Fruit fly (Drosophila melanogaster): ENCODE data around the gene mRpS6.

The mRpS6 gene

dm6 chr3L:4412974-4413373 is 48.6 kb downstream of the mRpS6 start (continued):
- peak; percentile 64; the same call in 2 of the 3 replicates for TF ChIP-seq Dbx (GFP tag; IDR thresholded peaks at IDR 0.05)
- TF ChIP-seq CG13624 (GFP tag; optimal IDR thresholded peaks at IDR 0.05) = peak; percentile 15
- 0 out of 2 replicates have a peak, but pooled peaks have one; percentile 39 for TF ChIP-seq CG6272 (GFP tag; IDR thresholded peaks at IDR 0.05)
- TF ChIP-seq Ets97D (GFP tag; optimal IDR thresholded peaks at IDR 0.05) = peak; percentile 11
- TF ChIP-seq CG18619 (GFP tag; optimal IDR thresholded peaks at IDR 0.05) = peak; percentile 19
- TF ChIP-seq CG3847 (GFP tag; IDR thresholded peaks at IDR 0.05) = peak; percentile 57; the same call in 1 of the 2 replicates
- no peak for TF ChIP-seq hb (GFP tag; IDR thresholded peaks at IDR 0.05; ENCODE audit: partially characterized antibody)
- peak; percentile 49; the same call in 1 of the 2 replicates for TF ChIP-seq Taf1 (GFP tag; IDR thresholded peaks at IDR 0.05)
- TF ChIP-seq CG13287 (GFP tag; IDR thresholded peaks at IDR 0.05; ENCODE audit: partially characterized antibody) = no peak
- TF ChIP-seq run (tag; optimal IDR thresholded peaks at IDR 0.05) = no peak
- no peak for TF ChIP-seq HLH4C (GFP tag; IDR thresholded peaks at IDR 0.05; ENCODE audit: partially characterized antibody)
- TF ChIP-seq YL-1 (GFP tag; optimal IDR thresholded peaks at IDR 0.05) = no peak
- no peak for TF ChIP-seq cas (GFP tag; IDR thresholded peaks at IDR 0.05)
- no peak for TF ChIP-seq CG1024 (GFP tag; IDR thresholded peaks at IDR 0.05)
- TF ChIP-seq CG30403 (GFP tag; optimal IDR thresholded peaks at IDR 0.05) = peak; percentile 53
- peak; percentile 80 for TF ChIP-seq ci (GFP tag; IDR thresholded peaks at IDR 0.05)
- TF ChIP-seq CG12769 (tag; optimal IDR thresholded peaks at IDR 0.05) = peak; percentile 74
- peak; percentile 37 for TF ChIP-seq caup (GFP tag; optimal IDR thresholded peaks at IDR 0.05; ENCODE audit: severe bottlenecking)
- TF ChIP-seq CG9876 (GFP tag; optimal IDR thresholded peaks at IDR 0.05) = no peak
- no peak for TF ChIP-seq CTCF (GFP tag; optimal IDR thresholded peaks at IDR 0.05)
- TF ChIP-seq Stat92E (GFP tag; optimal IDR thresholded peaks at IDR 0.05) = no peak
- peak; percentile 64 for TF ChIP-seq CG11247 (GFP tag; IDR thresholded peaks at IDR 0.05)
- TF ChIP-seq Deaf1 (tag; optimal IDR thresholded peaks at IDR 0.05) = no peak
- TF ChIP-seq schlank (tag; optimal IDR thresholded peaks at IDR 0.05) = peak; percentile 21
- TF ChIP-seq CG10959 (GFP tag; IDR thresholded peaks at IDR 0.05) = no peak
- TF ChIP-seq CG7357 (GFP tag; IDR thresholded peaks at IDR 0.05) = peak; percentile 65
- TF ChIP-seq cato (GFP tag; optimal IDR thresholded peaks at IDR 0.05; ENCODE audit: borderline replicate concordance) = no peak
- peak; percentile 29 for TF ChIP-seq CG30431 (GFP tag; optimal IDR thresholded peaks at IDR 0.05)
- TF ChIP-seq CG42726 (GFP tag; IDR thresholded peaks at IDR 0.05; ENCODE audit: partially characterized antibody) = no peak
- peak; percentile 39 for TF ChIP-seq CG15514 (GFP tag; optimal IDR thresholded peaks at IDR 0.05)
- TF ChIP-seq CG12236 (GFP tag; optimal IDR thresholded peaks at IDR 0.05) = no peak
- TF ChIP-seq vvl (GFP tag; IDR thresholded peaks at IDR 0.05) = peak; percentile 63; the same call in 1 of the 2 replicates
- peak; percentile 36 for TF ChIP-seq grau (tag; optimal IDR thresholded peaks at IDR 0.05)
- TF ChIP-seq jigr1 (GFP tag; IDR thresholded peaks at IDR 0.05) = no peak
- TF ChIP-seq CG14014 (GFP tag; IDR thresholded peaks at IDR 0.05) = peak; percentile 68
- TF ChIP-seq Bteb2 (GFP tag; optimal IDR thresholded peaks at IDR 0.05) = peak; percentile 9
- TF ChIP-seq CG18476 (GFP tag; optimal IDR thresholded peaks at IDR 0.05) = no peak
- TF ChIP-seq CG4328 (GFP tag; optimal IDR thresholded peaks at IDR 0.05) = no peak
- peak; percentile 25 for TF ChIP-seq az2 (GFP tag; optimal IDR thresholded peaks at IDR 0.05)
- TF ChIP-seq bcd (GFP tag; optimal IDR thresholded peaks at IDR 0.05) = peak; percentile 37
- 0 out of 2 replicates have a peak, but pooled peaks have one; percentile 51 for TF ChIP-seq Awh (GFP tag; IDR thresholded peaks at IDR 0.05)
- TF ChIP-seq CG4404 (GFP tag; IDR thresholded peaks at IDR 0.05) = peak; percentile 34; the same call in 1 of the 2 replicates
- TF ChIP-seq CG2199 (GFP tag; IDR thresholded peaks at IDR 0.05) = 0 out of 3 replicates have a peak, but pooled peaks have one; percentile 47
- TF ChIP-seq Opbp (GFP tag; IDR thresholded peaks at IDR 0.05; ENCODE audit: partially characterized antibody) = no peak
- TF ChIP-seq gcm2 (GFP tag; optimal IDR thresholded peaks at IDR 0.05) = no peak
- peak; percentile 80 for TF ChIP-seq sens (GFP tag)
- no peak for TF ChIP-seq yki (optimal IDR thresholded peaks at IDR 0.05)
- TF ChIP-seq stwl (tag; optimal IDR thresholded peaks at IDR 0.05) = no peak
- TF ChIP-seq rib (GFP tag; IDR thresholded peaks at IDR 0.05) = 0 out of 2 replicates have a peak, but pooled peaks have one; percentile 11
- TF ChIP-seq crol (GFP tag; IDR thresholded peaks at IDR 0.05) = no peak
- no peak for TF ChIP-seq CG10462 (GFP tag; optimal IDR thresholded peaks at IDR 0.05)
- TF ChIP-seq CG15011 (GFP tag; optimal IDR thresholded peaks at IDR 0.05) = no peak
